Fruit fly (Drosophila melanogaster): ENCODE data around the gene CstF50.
A peak's percentile ranks its signal among the peaks of the same experiment; 100 is the strongest.

The CstF50 gene

dm6 chr3R:31776583-31777362 is 40.0 kb upstream of the CstF50 start, which contains the start of the genes CG2126 and faf (continued):
- peak; percentile 72 for TF ChIP-seq CG3032 (tag; optimal IDR thresholded peaks at IDR 0.05)
- peak; percentile 5 for TF ChIP-seq vri (GFP tag; optimal IDR thresholded peaks at IDR 0.05)
- peak; percentile 66 for TF ChIP-seq Ets96B (tag; optimal IDR thresholded peaks at IDR 0.05)
- no peak for TF ChIP-seq pdm3 (GFP tag; optimal IDR thresholded peaks at IDR 0.05)
- TF ChIP-seq Eip75B (GFP tag; optimal IDR thresholded peaks at IDR 0.05): no peak
- peak; percentile 42 for TF ChIP-seq Blimp-1 (GFP tag; optimal IDR thresholded peaks at IDR 0.05)
- peak; percentile 56 for TF ChIP-seq CG34406 (GFP tag; optimal IDR thresholded peaks at IDR 0.05)
- TF ChIP-seq net (GFP tag; optimal IDR thresholded peaks at IDR 0.05): peak; percentile 64
- no peak for TF ChIP-seq CG11902 (GFP tag; optimal IDR thresholded peaks at IDR 0.05)
- TF ChIP-seq CG6276 (GFP tag; optimal IDR thresholded peaks at IDR 0.05): no peak
- no peak for TF ChIP-seq Sox102F (GFP tag; optimal IDR thresholded peaks at IDR 0.05)
- no peak for TF ChIP-seq ss (GFP tag; optimal IDR thresholded peaks at IDR 0.05)
- TF ChIP-seq CG6163 (GFP tag; IDR thresholded peaks at IDR 0.05): peak; percentile 64; the same call in 2 of the 3 replicates
- no peak for TF ChIP-seq svp (GFP tag)
- TF ChIP-seq Eip93F (GFP tag; optimal IDR thresholded peaks at IDR 0.05): peak; percentile 39
- peak; percentile 68 for TF ChIP-seq esn (GFP tag; optimal IDR thresholded peaks at IDR 0.05)

dm6 chr3R:31771790-31772576 is 35.2 kb upstream of the CstF50 start, which contains the start of the genes betaGlu and sip3:
betaGlu (minus strand) TSS chr3R:31771848.
sip3 (plus strand) TSS chr3R:31772219.
- TF ChIP-seq Blimp-1 (GFP tag; optimal IDR thresholded peaks at IDR 0.05) (no peak), spab (GFP tag; optimal IDR thresholded peaks at IDR 0.05) (no peak), CG10669 (GFP tag; optimal IDR thresholded peaks at IDR 0.05) (no peak), fkh (GFP tag; optimal IDR thresholded peaks at IDR 0.05) (no peak), CG11762 (GFP tag; optimal IDR thresholded peaks at IDR 0.05; ENCODE audit: insufficient read depth) (no peak), Smox (GFP tag; optimal IDR thresholded peaks at IDR 0.05) (no peak), CG8319 (GFP tag; optimal IDR thresholded peaks at IDR 0.05) (no peak), dsx (GFP tag; optimal IDR thresholded peaks at IDR 0.05; ENCODE audit: poor library complexity, severe bottlenecking) (no peak), Ets96B (tag; optimal IDR thresholded peaks at IDR 0.05) (no peak), CG9139 (GFP tag; optimal IDR thresholded peaks at IDR 0.05) (no peak), Met (GFP tag; optimal IDR thresholded peaks at IDR 0.05) (no peak), CG6276 (GFP tag; optimal IDR thresholded peaks at IDR 0.05) (no peak), topi (GFP tag; optimal IDR thresholded peaks at IDR 0.05) (peak; percentile 33), vri (GFP tag; optimal IDR thresholded peaks at IDR 0.05) (peak; percentile 74), Sox15 (GFP tag; optimal IDR thresholded peaks at IDR 0.05) (no peak), Lpt (GFP tag; optimal IDR thresholded peaks at IDR 0.05) (no peak), achi (GFP tag; optimal IDR thresholded peaks at IDR 0.05) (peak; percentile 61), net (GFP tag; optimal IDR thresholded peaks at IDR 0.05) (no peak), CG8119 (GFP tag; IDR thresholded peaks at IDR 0.05) (no peak), CG6808 (GFP tag; optimal IDR thresholded peaks at IDR 0.05) (no peak), CG4318 (GFP tag; optimal IDR thresholded peaks at IDR 0.05) (no peak), Eip78C (GFP tag) (peak; percentile 82), svp (GFP tag) (peak; percentile 90), Gug (GFP tag; IDR thresholded peaks at IDR 0.05) (no peak), CG7368 (GFP tag; optimal IDR thresholded peaks at IDR 0.05) (no peak), Eip93F (GFP tag; optimal IDR thresholded peaks at IDR 0.05) (no peak), CG8632 (GFP tag; optimal IDR thresholded peaks at IDR 0.05) (no peak), Sox14 (GFP tag; optimal IDR thresholded peaks at IDR 0.05) (peak; percentile 40), CG11294 (GFP tag; IDR thresholded peaks at IDR 0.05) (no peak), Hr38 (GFP tag; optimal IDR thresholded peaks at IDR 0.05) (no peak), CG6163 (GFP tag; IDR thresholded peaks at IDR 0.05) (no peak), dac (GFP tag; optimal IDR thresholded peaks at IDR 0.05) (no peak), CG15336 (GFP tag; IDR thresholded peaks at IDR 0.05) (no peak), CG3919 (GFP tag; optimal IDR thresholded peaks at IDR 0.05) (no peak), CG6854 (GFP tag; optimal IDR thresholded peaks at IDR 0.05) (no peak), CG16779 (tag; optimal IDR thresholded peaks at IDR 0.05) (no peak), CG1621 (tag; optimal IDR thresholded peaks at IDR 0.05) (no peak), CG32006 (GFP tag; optimal IDR thresholded peaks at IDR 0.05) (no peak)

Data from whole organism, prepupa.